Worm (Caenorhabditis elegans): ENCODE measurements around the gene sdz-31.

- no peak for TF ChIP-seq pha-4 (tag; optimal IDR thresholded peaks at IDR 0.05)
- no peak for TF ChIP-seq ama-1 (optimal IDR thresholded peaks at IDR 0.05)
- TF ChIP-seq ama-1 (GFP tag; optimal IDR thresholded peaks at IDR 0.05) = no peak
- no peak for TF ChIP-seq hrde-1 (tag; optimal IDR thresholded peaks at IDR 0.05; ENCODE audit: borderline replicate concordance)
- no peak for TF ChIP-seq unc-62 (GFP tag; optimal IDR thresholded peaks at IDR 0.05)
- no peak for TF ChIP-seq ZK185.1 (tag; optimal IDR thresholded peaks at IDR 0.05; ENCODE audit: poor library complexity, severe bottlenecking)
- TF ChIP-seq nhr-80 (tag; optimal IDR thresholded peaks at IDR 0.05) = no peak
- no peak for TF ChIP-seq snpc-4 (GFP tag; optimal IDR thresholded peaks at IDR 0.05)
- TF ChIP-seq snpc-4 (tag; optimal IDR thresholded peaks at IDR 0.05) = no peak
Observed at ce11 chrV:9837679-9838078, 42.3 kb upstream of the sdz-31 start, which contains the start of gene srsx-21.

All from whole organism, young adult.